Worm (Caenorhabditis elegans) whole organism, L4/young adult: Measurements from ENCODE around the gene C06A8.8.

ENCODE experiments used
- W03F9.2 ChIP-seq: fragments of 150-350 bp; optimal IDR thresholded peaks from 2 replicates; lab custom pipeline; 2014; ENCODE audit warnings: missing biosample characterization, missing genetic modification characterization
- dao-5 ChIP-seq: sonication (generic microtip); optimal IDR thresholded peaks from 2 replicates; lab custom pipeline; 2016; ENCODE audit warnings: missing genotype, missing genetic modification characterization, moderate library complexity, missing compliant biosample characterization
- him-1 ChIP-seq: sonication (generic microtip); optimal IDR thresholded peaks from 2 replicates; lab custom pipeline; 2016; ENCODE audit warnings: missing genotype, missing genetic modification reagents, missing genetic modification characterization, missing compliant biosample characterization

C06A8.8 gene

DNA sequence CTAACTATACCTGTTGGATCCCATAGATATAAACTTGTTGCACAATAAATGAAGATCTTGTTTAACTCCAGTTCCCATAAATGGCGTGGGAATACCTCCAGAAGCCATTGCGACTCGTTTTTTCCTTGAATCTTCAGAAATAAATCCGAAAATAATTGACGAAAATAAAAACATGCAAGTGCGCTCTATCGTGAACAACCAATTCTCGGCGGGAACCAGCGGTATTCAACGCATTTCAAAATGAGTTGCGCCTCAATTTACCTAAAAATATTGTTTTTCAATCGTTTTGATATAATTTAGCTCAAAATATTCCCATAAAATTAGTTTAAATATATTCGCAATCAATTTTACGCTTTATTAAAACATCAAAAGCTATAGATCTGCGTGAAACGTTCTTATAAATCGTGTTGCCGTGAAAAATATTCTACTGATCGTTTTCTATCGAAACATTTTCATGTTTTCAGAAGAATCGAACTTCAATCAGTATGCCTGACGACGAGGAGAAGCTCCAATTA lies 9.3 kb upstream of the C06A8.8 start, which contains the start of the genes snpc-1.1 and spdl-1:
snpc-1.1 (minus strand) TSS at position 200 of the 515 bp plus-strand sequence.
spdl-1 (plus strand) TSS at position 465 of the 515 bp plus-strand sequence.
- no peak for TF ChIP-seq W03F9.2 (tag; lab: Kevin White, UChicago)
- no peak for TF ChIP-seq dao-5
- no peak for TF ChIP-seq him-1 (tag; lab: Kevin White, UChicago)

DNA sequence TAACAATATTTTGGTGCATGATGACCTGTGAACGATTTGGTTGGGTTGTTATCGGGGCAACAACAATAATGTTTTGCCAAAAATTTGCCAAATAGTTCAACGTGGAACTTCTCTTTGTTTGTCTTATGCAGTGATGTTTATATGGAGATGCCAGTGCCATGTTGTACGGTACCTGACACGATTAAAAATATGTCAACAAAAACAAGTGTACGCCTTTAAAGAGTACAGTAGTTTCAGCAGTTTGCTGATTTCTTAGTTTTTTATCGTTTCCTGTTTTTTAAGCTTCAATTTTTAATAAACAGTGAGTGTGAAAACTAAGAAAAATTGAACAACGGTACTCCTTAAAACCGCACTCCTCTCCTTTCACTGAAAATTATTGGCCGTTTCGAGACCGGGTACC lies 6.5 kb upstream of the C06A8.8 start:
- TF ChIP-seq him-1 (tag; lab: Kevin White, UChicago) (no peak), W03F9.2 (tag; lab: Kevin White, UChicago) (no peak), dao-5 (no peak)

DNA sequence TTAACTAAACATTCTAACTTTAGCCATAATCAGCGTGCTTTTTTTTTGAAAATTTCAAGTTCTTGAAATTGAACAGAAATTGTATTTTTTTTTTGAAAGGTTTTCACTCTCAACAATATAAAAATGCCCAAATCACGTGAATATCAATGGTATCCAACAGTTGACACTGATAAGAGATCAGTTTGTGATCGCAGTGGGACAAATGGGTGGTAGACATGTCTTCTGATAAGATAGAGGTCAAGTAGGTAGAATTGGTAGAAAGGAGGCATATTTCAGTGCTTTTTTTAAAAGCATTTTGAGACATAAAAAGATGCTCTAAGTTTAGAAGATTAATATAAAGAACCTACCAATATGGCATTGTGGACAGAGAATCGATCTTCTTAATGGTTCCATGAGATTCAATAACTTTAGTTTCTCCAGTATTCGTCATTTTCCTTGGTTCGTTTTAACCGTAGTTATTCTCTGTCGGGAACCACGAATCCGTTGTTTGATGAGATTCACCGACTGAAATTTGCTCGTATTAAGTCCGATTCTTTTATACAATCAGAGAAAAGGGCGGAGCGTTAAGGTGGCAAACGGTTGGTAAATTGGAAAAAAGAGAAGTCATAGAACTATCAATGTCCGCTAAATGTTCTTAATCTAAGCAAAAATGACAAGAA lies 5.6 kb upstream of the C06A8.8 start, which contains the start of gene mthf-1:
mthf-1 (minus strand) TSS at position 504 of the 659 bp plus-strand sequence.
- TF ChIP-seq dao-5 (no peak), W03F9.2 (tag; lab: Kevin White, UChicago) (no peak), him-1 (tag; lab: Kevin White, UChicago) (no peak)

DNA sequence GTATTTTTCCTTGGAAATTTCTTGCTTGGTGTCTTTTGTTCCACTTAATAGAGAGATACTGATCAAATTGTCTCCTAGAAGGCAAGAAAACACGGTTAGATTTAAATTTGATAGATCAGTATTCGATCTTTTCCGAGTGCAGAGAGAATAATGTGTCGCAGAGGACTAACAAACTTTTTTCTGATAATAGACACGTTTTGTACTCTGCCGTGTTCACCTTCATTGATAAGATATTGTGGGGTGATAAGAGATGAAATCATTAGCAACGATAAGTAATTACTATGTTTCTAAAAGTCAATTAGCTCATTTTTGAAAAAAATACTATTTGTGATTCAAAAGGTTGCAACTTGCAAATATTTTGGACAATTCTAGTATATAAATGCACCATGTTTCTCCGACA lies 4.9 kb upstream of the C06A8.8 start:
- no peak for TF ChIP-seq dao-5
- TF ChIP-seq W03F9.2 (tag; lab: Kevin White, UChicago), result no peak
- no peak for TF ChIP-seq him-1 (tag; lab: Kevin White, UChicago)

DNA sequence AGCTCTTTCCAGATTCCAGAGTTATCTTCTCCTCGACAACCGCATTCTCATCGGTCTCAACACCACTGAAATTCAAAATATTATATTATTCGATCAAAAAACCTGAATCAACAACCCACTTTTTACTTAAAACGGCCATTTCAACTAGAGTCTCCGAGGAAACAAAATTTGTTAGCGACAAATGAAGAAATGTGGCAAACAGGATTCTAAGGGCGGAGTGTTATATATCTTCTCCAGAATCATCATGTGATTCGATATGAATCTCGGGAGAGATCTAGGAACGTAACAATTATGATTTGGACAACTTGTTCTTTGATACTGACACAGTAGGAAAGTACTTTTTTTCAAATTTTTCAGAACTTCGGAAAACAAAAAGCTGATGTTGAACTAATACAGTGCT lies 4.4 kb upstream of the C06A8.8 start:
- no peak for TF ChIP-seq dao-5
- no peak for TF ChIP-seq W03F9.2 (tag; lab: Kevin White, UChicago)
- no peak for TF ChIP-seq him-1 (tag; lab: Kevin White, UChicago)

DNA sequence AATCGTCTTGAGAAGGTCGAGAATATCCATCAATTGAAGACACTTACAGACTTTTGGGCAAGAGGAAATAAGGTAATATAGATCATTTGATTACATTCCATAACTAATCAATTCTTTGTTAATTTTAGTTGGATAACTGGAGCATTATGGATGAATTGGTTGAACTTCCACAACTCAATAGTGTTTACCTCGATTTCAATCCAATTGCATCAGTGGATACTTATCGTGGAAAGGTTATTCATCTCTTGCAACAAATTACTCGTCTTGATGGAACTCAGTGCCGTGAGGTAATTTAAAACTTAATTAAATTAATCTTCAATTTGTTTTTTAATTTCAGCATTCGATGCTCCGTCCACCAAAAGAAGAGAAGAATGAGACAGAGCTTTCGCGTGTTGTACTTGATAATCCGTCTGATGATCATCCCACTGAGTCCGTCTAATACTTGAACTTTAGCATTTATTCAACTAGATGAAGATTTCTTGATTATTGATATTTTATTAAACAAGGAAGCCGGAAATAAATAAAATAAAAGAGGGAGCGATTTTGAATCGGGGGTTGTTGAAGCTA lies 1.7 kb upstream of the C06A8.8 start:
- TF ChIP-seq dao-5 (no peak), W03F9.2 (tag; lab: Kevin White, UChicago) (no peak), him-1 (tag; lab: Kevin White, UChicago) (no peak)

ce11 chrII:7772411-7772810 lies 594 bp upstream of the C06A8.8 start, which contains the start of gene C06A8.6:
C06A8.6 (plus strand) TSS chrII:7772499.
- TF ChIP-seq him-1 (tag; lab: Kevin White, UChicago), result no peak
- no peak for TF ChIP-seq W03F9.2 (tag; lab: Kevin White, UChicago)
- no peak for TF ChIP-seq dao-5

ce11 chrII:7770253-7770652 lies 1.6 kb downstream of the C06A8.8 start:
- TF ChIP-seq W03F9.2 (tag; lab: Kevin White, UChicago) (no peak), him-1 (tag; lab: Kevin White, UChicago) (no peak), dao-5 (no peak)

- TF ChIP-seq him-1 (tag; lab: Kevin White, UChicago), result no peak
- no peak for TF ChIP-seq W03F9.2 (tag; lab: Kevin White, UChicago)
- no peak for TF ChIP-seq dao-5
These were observed 2.6 kb downstream of the C06A8.8 start for ce11 chrII:7769254-7769653.

DNA sequence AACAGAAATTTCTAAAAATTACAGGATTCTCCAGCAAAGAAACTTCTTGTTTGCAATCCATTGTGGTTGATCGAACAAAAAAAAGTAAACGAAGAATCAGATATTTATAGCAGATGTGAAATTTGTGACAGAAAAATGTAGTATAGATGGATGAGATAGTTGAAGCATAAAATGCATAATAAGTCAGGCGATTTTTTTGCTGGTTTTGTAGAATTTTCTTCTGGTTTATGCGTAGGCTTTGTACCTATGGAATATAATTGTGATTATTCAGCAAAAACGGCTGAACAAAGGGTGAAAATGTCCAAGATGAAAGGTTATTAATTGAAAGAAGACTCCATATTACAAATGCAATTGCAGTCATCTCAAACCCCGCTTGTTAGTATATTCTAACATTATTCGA lies 6.4 kb downstream of the C06A8.8 start, which contains the start of gene srh-39:
srh-39 (minus strand) TSS at position 101 of the 400 bp plus-strand sequence.
- TF ChIP-seq dao-5 (no peak), W03F9.2 (tag; lab: Kevin White, UChicago) (no peak), him-1 (tag; lab: Kevin White, UChicago) (no peak)

- no peak for TF ChIP-seq dao-5
- no peak for TF ChIP-seq W03F9.2 (tag; lab: Kevin White, UChicago)
- no peak for TF ChIP-seq him-1 (tag; lab: Kevin White, UChicago)
These were observed 8.2 kb downstream of the C06A8.8 start, which contains the start of gene B0228.9 for ce11 chrII:7763569-7763968. B0228.9 (minus strand) TSS chrII:7763669.

- TF ChIP-seq him-1 (tag; lab: Kevin White, UChicago), result no peak
- TF ChIP-seq W03F9.2 (tag; lab: Kevin White, UChicago), result no peak
- TF ChIP-seq dao-5, result no peak
These were observed 10.4 kb downstream of the C06A8.8 start, which contains the start of gene B0228.8 for ce11 chrII:7761440-7761839. B0228.8 (minus strand) TSS chrII:7761540.

DNA sequence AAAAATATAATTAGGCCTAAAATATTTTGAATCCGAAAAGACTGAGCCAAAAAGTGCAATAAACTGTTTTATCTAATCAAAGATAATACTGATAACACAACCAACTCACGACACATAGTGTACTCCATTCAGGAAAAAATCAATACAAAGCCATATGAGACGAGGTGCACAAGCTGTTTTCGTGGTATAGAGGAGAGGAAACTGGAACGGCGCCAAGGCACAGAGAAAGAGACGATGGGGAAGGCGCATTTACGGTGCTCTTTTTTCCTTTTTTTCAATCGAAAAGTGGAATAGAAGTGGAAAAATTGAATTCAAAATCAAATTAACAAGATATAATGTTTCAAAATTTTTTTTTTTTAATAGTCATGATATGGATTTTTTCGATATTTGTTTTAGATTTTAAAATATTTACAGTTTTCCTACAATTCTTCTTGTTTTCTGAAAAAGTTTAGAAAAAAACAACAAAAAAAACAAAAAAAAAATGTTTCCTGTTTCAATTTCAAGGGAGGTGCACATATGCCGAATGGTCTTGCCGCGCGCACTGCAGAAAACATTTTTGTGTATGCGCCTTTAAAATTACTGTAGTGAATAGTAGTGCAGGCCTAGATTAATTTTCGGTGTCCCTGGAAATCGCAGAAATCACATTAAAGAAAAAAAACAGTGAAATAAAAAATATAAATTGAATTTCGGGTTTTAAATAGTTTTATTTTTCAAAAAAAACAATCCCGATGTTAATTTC lies 13.3 kb downstream of the C06A8.8 start, which contains the start of gene B0228.7:
B0228.7 (minus strand) TSS at position 627 of the 739 bp plus-strand sequence.
- TF ChIP-seq W03F9.2 (tag; lab: Kevin White, UChicago), result no peak
- no peak for TF ChIP-seq him-1 (tag; lab: Kevin White, UChicago)
